Worm (Caenorhabditis elegans): Measurements from ENCODE around the gene K05F6.8.

DNA sequence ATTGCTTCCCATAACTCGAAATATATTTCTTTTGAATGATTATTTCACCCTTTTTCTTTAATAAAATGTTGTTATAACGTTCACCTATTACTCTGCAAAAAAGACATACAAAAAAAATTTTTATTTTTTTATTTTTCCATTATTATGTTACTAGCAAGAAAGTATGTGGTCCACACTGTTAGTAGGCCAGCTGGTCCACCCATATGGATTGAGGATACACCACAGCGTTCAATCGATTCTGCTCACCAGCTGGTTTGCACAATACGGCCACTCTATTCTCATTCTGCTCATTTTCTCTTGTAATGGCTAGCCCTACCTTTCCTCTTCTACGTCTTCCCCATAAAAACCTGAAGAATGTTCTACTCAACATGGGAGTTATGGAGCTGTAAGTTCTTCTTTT lies 29.0 kb downstream of the K05F6.8 start, which contains the start of gene fbxb-44:
- no peak for TF ChIP-seq flt-1 (GFP tag; IDR thresholded peaks at IDR 0.05)
- TF ChIP-seq ztf-23 (GFP tag; IDR thresholded peaks at IDR 0.05): no peak
